Worm (Caenorhabditis elegans): Measurements from ENCODE around the gene K12H6.2.

- no peak for TF ChIP-seq egl-43 (GFP tag; IDR thresholded peaks at IDR 0.05)
- no peak for TF ChIP-seq unc-39 (tag; optimal IDR thresholded peaks at IDR 0.05)
- no peak for TF ChIP-seq D1046.2 (GFP tag; IDR thresholded peaks at IDR 0.05)
- no peak for TF ChIP-seq F37D6.2 (tag; optimal IDR thresholded peaks at IDR 0.05)
- no peak for TF ChIP-seq nhr-11 (tag; optimal IDR thresholded peaks at IDR 0.05)
- no peak for TF ChIP-seq mxl-2 (GFP tag; conservative IDR thresholded peaks at IDR 0.05)
- no peak for TF ChIP-seq nhr-76 (tag; optimal IDR thresholded peaks at IDR 0.05)
- TF ChIP-seq mdt-29 (GFP tag; IDR thresholded peaks at IDR 0.05), result no peak
- no peak for TF ChIP-seq rbr-2 (tag; optimal IDR thresholded peaks at IDR 0.05)
- TF ChIP-seq nhr-237 (tag; optimal IDR thresholded peaks at IDR 0.05), result no peak
- no peak for TF ChIP-seq ctbp-1 (GFP tag; IDR thresholded peaks at IDR 0.05)
- TF ChIP-seq hmg-1.1 (GFP tag; IDR thresholded peaks at IDR 0.05), result no peak
- no peak for TF ChIP-seq lin-1 (GFP tag; IDR thresholded peaks at IDR 0.05)
Observed at ce11 chrII:2858851-2859250, 43.5 kb upstream of the K12H6.2 start.
